Worm (Caenorhabditis elegans) whole organism, L2 larva: ENCODE measurements around the gene col-81.

Experiments used
- mdl-1 ChIP-seq, 2 experiments: fragments of 150-350 bp in 1 of 2; sonication (generic microtip) in 1 of 2; optimal IDR thresholded peaks; 2 replicates each; lab custom pipeline; 2017; ENCODE audit warnings: missing biosample characterization in 2 of 2, missing genetic modification characterization in 2 of 2
- skn-1 ChIP-seq: sonication (generic microtip); optimal IDR thresholded peaks from 2 replicates; lab custom pipeline; 2017; ENCODE audit warnings: missing biosample characterization, missing genetic modification characterization
- ztf-11 ChIP-seq: sonication (generic microtip); optimal IDR thresholded peaks from 2 replicates; lab custom pipeline; 2017; ENCODE audit warnings: missing biosample characterization, missing genetic modification characterization

DNA sequence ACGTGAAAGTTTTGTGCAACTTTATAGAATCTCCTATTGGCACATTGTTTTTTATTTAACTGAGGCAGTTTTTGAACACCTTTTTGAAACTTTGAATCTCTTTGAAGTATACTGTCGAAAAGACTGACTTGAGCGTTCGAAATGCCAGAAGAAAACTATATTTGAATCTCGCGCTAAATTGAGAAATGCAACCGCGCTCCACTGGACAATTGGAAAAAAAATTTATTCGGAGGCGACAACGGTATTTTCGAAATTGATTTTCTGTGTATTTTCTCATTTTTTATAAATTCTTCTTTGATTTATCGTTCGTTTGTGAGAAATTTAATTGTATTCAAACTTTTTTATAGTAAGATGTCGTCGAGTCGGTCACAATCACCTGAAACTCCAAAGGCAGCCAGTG is 8.5 kb upstream of the col-81 start, which contains the start of gene let-858:
- no peak for TF ChIP-seq skn-1
- no peak for TF ChIP-seq ztf-11 (tag; lab: Kevin White, UChicago)
- TF ChIP-seq mdl-1 (tag; optimal IDR thresholded peaks at IDR 0.05; lab: Kevin White, UChicago), result no peak
